Worm (Caenorhabditis elegans) whole organism, young adult: ENCODE measurements around the gene nrde-3.
"Not testable (repeated sequence)": the region's sequence is repeated elsewhere in the genome, so short reads cannot be mapped to it uniquely, and the experiment has no call there.

ENCODE experiments used
- B0261.1 ChIP-seq: sonication (generic microtip); optimal IDR thresholded peaks from 2 replicates; lab custom pipeline; 2016; ENCODE audit warnings: mild to moderate bottlenecking, missing genetic modification characterization, moderate library complexity, missing compliant biosample characterization
- D2030.7 ChIP-seq: fragments of 200-800 bp; sonication (Bioruptor generic); IDR thresholded peaks from 2 replicates; pipeline ENCODE4 v1.3.6; 2022; ENCODE audit warnings: missing genetic modification reagents, missing genetic modification characterization, missing compliant biosample characterization
- F49E8.2 ChIP-seq: sonication (generic microtip); optimal IDR thresholded peaks from 3 replicates; lab custom pipeline; 2017; ENCODE audit warnings: missing genetic modification characterization, mild to moderate bottlenecking, missing compliant biosample characterization, antibody characterized with exemption, moderate library complexity; ENCODE audit not compliant: insufficient read depth
- F57C9.4 ChIP-seq: sonication (generic microtip); optimal IDR thresholded peaks from 2 replicates; lab custom pipeline; 2017; ENCODE audit warnings: mild to moderate bottlenecking, missing genetic modification characterization, missing compliant biosample characterization
- Y53G8AR.9 ChIP-seq: fragments of 200-800 bp; sonication (Bioruptor generic); conservative IDR thresholded peaks from 2 replicates; pipeline ENCODE4 v1.3.6; 2022; ENCODE audit warnings: missing genetic modification reagents, missing genetic modification characterization, missing compliant biosample characterization
- Y56A3A.18 ChIP-seq: fragments of 200-800 bp; sonication (Bioruptor generic); IDR thresholded peaks from 2 replicates; pipeline ENCODE4 v1.3.6; 2022; ENCODE audit warnings: missing genetic modification reagents, missing genetic modification characterization, missing compliant biosample characterization
- Y79H2A.3 ChIP-seq: fragments of 200-800 bp; sonication (Bioruptor generic); conservative IDR thresholded peaks from 2 replicates; pipeline ENCODE4 v1.3.6; 2022; ENCODE audit warnings: missing genetic modification reagents, missing genetic modification characterization, missing compliant biosample characterization
- akir-1 ChIP-seq: fragments of 200-800 bp; sonication (Bioruptor generic); optimal IDR thresholded peaks from 2 replicates; lab custom pipeline; 2018; ENCODE audit warnings: mild to moderate bottlenecking, missing genetic modification characterization, moderate library complexity, missing compliant biosample characterization
- aptf-3 ChIP-seq: fragments of 200-800 bp; sonication (Bioruptor generic); IDR thresholded peaks from 2 replicates; pipeline ENCODE4 v1.3.6; 2022; ENCODE audit warnings: missing genetic modification characterization, missing compliant biosample characterization
- attf-6 ChIP-seq: fragments of 200-800 bp; sonication (Bioruptor generic); IDR thresholded peaks from 2 replicates; pipeline ENCODE4 v1.3.6; 2022; ENCODE audit warnings: missing genetic modification reagents, missing genetic modification characterization, missing compliant biosample characterization
- cebp-1 ChIP-seq, 2 experiments: fragments of 200-800 bp in 1 of 2; sonication (Bioruptor generic) in 1 of 2; sonication (generic microtip) in 1 of 2; IDR thresholded peaks in 1 of 2; optimal IDR thresholded peaks in 1 of 2; 2 replicates each; pipeline versions ENCODE4 v1.3.6 to Lab custom; 2017 to 2022; ENCODE audit warnings: missing compliant biosample characterization in 2 of 2, missing genetic modification characterization in 2 of 2, mild to moderate bottlenecking in 1 of 2, missing genetic modification reagents in 1 of 2, moderate library complexity in 1 of 2
- ceh-100 ChIP-seq: fragments of 200-800 bp; sonication (Bioruptor generic); IDR thresholded peaks from 2 replicates; pipeline ENCODE4 v1.3.6; 2022; ENCODE audit warnings: missing genetic modification reagents, missing genetic modification characterization, missing compliant biosample characterization
- ceh-40 ChIP-seq: fragments of 200-800 bp; sonication (Bioruptor generic); IDR thresholded peaks from 2 replicates; pipeline ENCODE4 v1.3.6; 2022; ENCODE audit warnings: missing genetic modification characterization, missing compliant biosample characterization
- dox-1 ChIP-seq: fragments of 200-800 bp; sonication (Bioruptor generic); IDR thresholded peaks from 2 replicates; pipeline ENCODE4 v1.3.6; 2022; ENCODE audit warnings: missing genetic modification reagents, missing genetic modification characterization, missing compliant biosample characterization
- egl-44 ChIP-seq: fragments of 200-800 bp; sonication (Bioruptor generic); IDR thresholded peaks from 2 replicates; pipeline ENCODE4 v1.3.6; 2022; ENCODE audit warnings: missing genetic modification reagents, missing genetic modification characterization, missing compliant biosample characterization
- ekl-4 ChIP-seq: fragments of 200-800 bp; sonication (Bioruptor generic); IDR thresholded peaks from 2 replicates; pipeline ENCODE4 v1.3.6; 2022; ENCODE audit warnings: missing genetic modification reagents, missing genetic modification characterization, missing compliant biosample characterization
- hmg-1.2 ChIP-seq: fragments of 200-800 bp; sonication (Bioruptor generic); IDR thresholded peaks from 2 replicates; pipeline ENCODE4 v1.3.6; 2022; ENCODE audit warnings: missing genetic modification reagents, missing genetic modification characterization, missing compliant biosample characterization
- hmg-20 ChIP-seq: fragments of 200-800 bp; sonication (Bioruptor generic); IDR thresholded peaks from 2 replicates; pipeline ENCODE4 v1.3.6; 2022; ENCODE audit warnings: missing genetic modification reagents, missing genetic modification characterization, missing compliant biosample characterization
- lin-26 ChIP-seq: fragments of 200-800 bp; sonication (Bioruptor generic); IDR thresholded peaks from 2 replicates; pipeline ENCODE4 v1.3.6; 2022; ENCODE audit warnings: missing genetic modification reagents, missing genetic modification characterization, missing compliant biosample characterization
- lin-35 ChIP-seq, 3 experiments: fragments of 150-350 bp in 2 of 3; sonication (generic microtip) in 1 of 3; optimal IDR thresholded peaks; 2 replicates each; lab custom pipeline; 2014 to 2018; ENCODE audit warnings: missing biosample characterization in 3 of 3, missing genetic modification characterization in 3 of 3, missing genetic modification reagents in 3 of 3
- lin-40 ChIP-seq: sonication (generic microtip); optimal IDR thresholded peaks from 2 replicates; lab custom pipeline; 2016; ENCODE audit warnings: missing genetic modification characterization, mild to moderate bottlenecking, missing compliant biosample characterization, missing genotype, missing genetic modification reagents
- lir-1 ChIP-seq: fragments of 200-800 bp; sonication (Bioruptor generic); conservative IDR thresholded peaks from 2 replicates; pipeline ENCODE4 v1.3.6; 2022; ENCODE audit warnings: missing genetic modification reagents, missing genetic modification characterization, missing compliant biosample characterization
- madf-3 ChIP-seq: fragments of 200-800 bp; sonication (Bioruptor generic); IDR thresholded peaks from 2 replicates; pipeline ENCODE4 v1.3.6; 2022; ENCODE audit warnings: missing genetic modification reagents, missing genetic modification characterization, missing compliant biosample characterization
- madf-6 ChIP-seq: fragments of 200-800 bp; sonication (Bioruptor generic); IDR thresholded peaks from 2 replicates; pipeline ENCODE4 v1.3.6; 2022; ENCODE audit warnings: missing genetic modification reagents, missing genetic modification characterization, missing compliant biosample characterization
- mcd-1 ChIP-seq: fragments of 200-800 bp; sonication (Bioruptor generic); IDR thresholded peaks from 2 replicates; pipeline ENCODE4 v1.3.6; 2022; ENCODE audit warnings: missing genetic modification reagents, missing genetic modification characterization, missing compliant biosample characterization
- nfyb-1 ChIP-seq: fragments of 200-800 bp; sonication (Bioruptor generic); IDR thresholded peaks from 2 replicates; pipeline ENCODE4 v1.3.6; 2022; ENCODE audit warnings: missing genetic modification reagents, missing genetic modification characterization, missing compliant biosample characterization
- nhr-120 ChIP-seq: fragments of 200-800 bp; sonication (Bioruptor generic); IDR thresholded peaks from 2 replicates; pipeline ENCODE4 v1.3.6; 2022; ENCODE audit warnings: missing genetic modification characterization, missing compliant biosample characterization
- pha-4 ChIP-seq: fragments of 150-350 bp; sonication (generic microtip); optimal IDR thresholded peaks from 2 replicates; lab custom pipeline; 2014; ENCODE audit warnings: missing biosample characterization, missing genetic modification reagents, missing genetic modification characterization
- rcor-1 ChIP-seq: fragments of 200-800 bp; sonication (Bioruptor generic); IDR thresholded peaks from 2 replicates; pipeline ENCODE4 v1.3.6; 2022; ENCODE audit warnings: missing genetic modification reagents, missing genetic modification characterization, missing compliant biosample characterization
- rpc-1 ChIP-seq, 2 experiments: fragments of 150-350 bp in 1 of 2; sonication (generic microtip) in 1 of 2; optimal IDR thresholded peaks; 2 replicates each; lab custom pipeline; 2014 to 2018; ENCODE audit warnings: missing biosample characterization in 1 of 2, missing genetic modification characterization in 1 of 2, missing genetic modification reagents in 1 of 2, missing genotype in 1 of 2
- sea-2 ChIP-seq: fragments of 200-800 bp; sonication (Bioruptor generic); IDR thresholded peaks from 2 replicates; pipeline ENCODE4 v1.3.6; 2022; ENCODE audit warnings: missing genetic modification characterization, missing compliant biosample characterization
- tbp1 ChIP-seq: fragments of 200-800 bp; sonication (Bioruptor generic); optimal IDR thresholded peaks from 2 replicates; lab custom pipeline; 2018; ENCODE audit warnings: mild to moderate bottlenecking, missing genetic modification characterization, missing compliant biosample characterization
- zfh-2 ChIP-seq: fragments of 200-800 bp; sonication (Bioruptor generic); conservative IDR thresholded peaks from 2 replicates; pipeline ENCODE4 v1.3.6; 2022; ENCODE audit warnings: missing genetic modification reagents, missing genetic modification characterization, missing compliant biosample characterization
- ztf-25 ChIP-seq: fragments of 200-800 bp; sonication (Bioruptor generic); IDR thresholded peaks from 2 replicates; pipeline ENCODE4 v1.3.6; 2022; ENCODE audit warnings: missing genetic modification reagents, missing genetic modification characterization, missing compliant biosample characterization

nrde-3 gene

DNA sequence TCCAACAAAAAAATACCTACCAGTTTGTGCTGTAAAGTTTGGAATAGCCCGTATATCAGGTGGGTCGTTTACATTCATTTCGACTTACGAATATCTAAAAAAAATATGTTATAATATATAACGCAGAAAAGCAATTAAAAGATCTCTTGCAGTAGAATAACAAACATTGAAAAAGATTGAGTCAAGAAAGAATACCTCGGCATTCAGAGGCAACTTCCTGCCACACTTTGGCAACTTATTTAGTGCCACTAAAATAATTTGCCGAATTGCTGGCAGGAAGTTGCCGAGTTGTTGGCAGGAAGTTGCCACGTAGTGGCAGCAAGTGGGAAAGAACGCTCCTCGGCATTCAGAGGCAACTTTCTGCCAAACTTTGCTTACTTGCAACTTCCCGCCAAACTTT, 24.9 kb upstream of the nrde-3 start, which contains the start of gene C04E7.3:
Gene C04E7.3, minus strand, starts transcription at position 101 of the 400 bp plus-strand sequence.
- 0 out of 2 replicates have a peak, but pooled peaks have one; percentile 45 for TF ChIP-seq madf-3 (GFP tag; lab: Robert Waterston, UW)

DNA sequence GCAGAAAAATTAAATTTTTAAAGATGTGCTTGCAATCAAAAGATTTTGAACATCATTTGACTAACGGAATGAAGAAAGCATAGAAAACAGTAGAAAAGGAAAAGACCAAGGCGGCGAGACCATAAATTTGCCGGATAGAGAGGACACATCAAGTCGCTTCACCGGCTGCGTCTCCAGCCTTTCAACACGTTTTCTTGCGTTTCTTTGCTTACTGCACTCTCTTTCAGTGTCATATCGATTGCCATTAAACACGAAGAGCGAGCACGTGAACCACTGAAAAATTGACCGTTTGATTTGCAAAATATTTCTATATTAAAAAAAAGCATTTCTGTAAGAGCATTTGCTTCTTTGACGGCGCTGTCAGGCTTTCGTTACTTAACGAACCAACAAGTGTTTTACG, 23.9 kb upstream of the nrde-3 start:
- TF ChIP-seq lin-40 (tag; lab: Kevin White, UChicago), result peak; percentile 17
- TF ChIP-seq F57C9.4, result no peak
- TF ChIP-seq attf-6 (GFP tag; lab: Robert Waterston, UW), result no peak
- no peak for TF ChIP-seq pha-4 (tag; lab: Kevin White, UChicago)
- no peak for TF ChIP-seq tbp1
- TF ChIP-seq akir-1 (GFP tag; lab: Kevin White, UChicago), result no peak
- TF ChIP-seq lin-35 (GFP tag; optimal IDR thresholded peaks at IDR 0.05; lab: Kevin White, UChicago), result no peak
- TF ChIP-seq hmg-20 (GFP tag; lab: Robert Waterston, UW), result no peak
- no peak for TF ChIP-seq cebp-1 (GFP tag; IDR thresholded peaks at IDR 0.05; lab: Robert Waterston, UW)
- peak; percentile 38 for TF ChIP-seq cebp-1 (tag; optimal IDR thresholded peaks at IDR 0.05; lab: Kevin White, UChicago)
- TF ChIP-seq Y53G8AR.9 (GFP tag; lab: Robert Waterston, UW), result no peak
- peak; percentile 55; the same call in 1 of the 2 replicates for TF ChIP-seq hmg-1.2
- TF ChIP-seq lir-1 (GFP tag; lab: Robert Waterston, UW), result no peak
- TF ChIP-seq Y79H2A.3 (GFP tag; lab: Robert Waterston, UW), result no peak
- TF ChIP-seq F49E8.2 (tag; lab: Kevin White, UChicago), result no peak
- TF ChIP-seq sea-2 (GFP tag; lab: Robert Waterston, UW), result no peak
- TF ChIP-seq ztf-25, result no peak

DNA sequence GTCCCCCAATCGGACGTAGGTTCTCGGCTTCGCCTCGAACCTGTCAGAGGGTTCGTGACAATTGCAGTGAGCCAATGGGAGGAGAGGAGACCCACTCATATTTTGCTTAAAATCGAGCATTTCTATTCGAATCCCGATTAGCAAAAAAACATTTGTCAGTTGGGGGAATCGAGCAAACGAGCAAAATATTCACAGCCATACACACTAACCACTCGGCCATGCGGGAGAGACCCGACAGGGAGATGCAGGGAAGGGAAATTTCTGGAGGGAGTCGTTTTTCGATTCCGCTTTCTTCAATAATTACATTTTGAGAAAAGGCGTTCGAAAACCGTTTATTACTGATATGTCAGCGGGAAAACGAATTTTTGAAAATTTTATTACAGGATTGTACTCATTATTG, 20.6 kb upstream of the nrde-3 start:
- TF ChIP-seq nfyb-1 (GFP tag; lab: Robert Waterston, UW) (peak; percentile 79), ztf-25 (peak; percentile 84), madf-6 (GFP tag; lab: Robert Waterston, UW) (peak; percentile 55; the same call in 1 of the 2 replicates), Y56A3A.18 (0 out of 2 replicates have a peak, but pooled peaks have one; percentile 39), nhr-120 (GFP tag; lab: Robert Waterston, UW) (peak; percentile 83; the same call in 1 of the 2 replicates), mcd-1 (GFP tag; lab: Robert Waterston, UW) (peak; percentile 49), madf-3 (GFP tag; lab: Robert Waterston, UW) (0 out of 2 replicates have a peak, but pooled peaks have one; percentile 39), lin-26 (peak; percentile 90), hmg-1.2 (peak; percentile 73), B0261.1 (tag; lab: Kevin White, UChicago) (peak; percentile 55), D2030.7 (GFP tag; lab: Robert Waterston, UW) (peak; percentile 33; the same call in 1 of the 2 replicates), ekl-4 (GFP tag; lab: Robert Waterston, UW) (0 out of 2 replicates have a peak, but pooled peaks have one; percentile 29), tbp1 (peak; percentile 82), ceh-100 (GFP tag; lab: Robert Waterston, UW) (peak; percentile 38; the same call in 1 of the 2 replicates), rpc-1 (tag; optimal IDR thresholded peaks at IDR 0.05; lab: Kevin White, UChicago) (peak; percentile 32), zfh-2 (GFP tag; lab: Robert Waterston, UW) (0 out of 2 replicates have a peak, but pooled peaks have one; percentile 12), ceh-40 (GFP tag; lab: Robert Waterston, UW) (peak; percentile 59; the same call in 1 of the 2 replicates), rcor-1 (peak; percentile 28; the same call in 1 of the 2 replicates), dox-1 (peak; percentile 68), aptf-3 (0 out of 2 replicates have a peak, but pooled peaks have one; percentile 9), egl-44 (GFP tag; lab: Robert Waterston, UW) (peak; percentile 54; the same call in 1 of the 2 replicates)
- not testable (repeated sequence) for TF ChIP-seq rpc-1 (optimal IDR thresholded peaks at IDR 0.05; lab: Kevin White, UChicago)
- TF ChIP-seq, all 124 proteins: peak for 21; not testable (repeated sequence) for 103
